Worm (Caenorhabditis elegans) whole organism, midembryonic: Measurements from ENCODE around the gene F17H10.4.

Experiments
- flt-1 ChIP-seq: fragments of 200-800 bp; sonication (Bioruptor generic); IDR thresholded peaks from 2 replicates; pipeline ENCODE4 v1.3.6; 2022; ENCODE audit warnings: missing genetic modification characterization, missing compliant biosample characterization
- med-1 ChIP-seq: sonication (generic microtip); optimal IDR thresholded peaks from 2 replicates; lab custom pipeline; 2017; ENCODE audit warnings: missing genetic modification characterization, mild to moderate bottlenecking, missing compliant biosample characterization, antibody characterized with exemption, missing genetic modification reagents; ENCODE audit not compliant: insufficient read depth
- ztf-23 ChIP-seq: fragments of 200-800 bp; sonication (Bioruptor generic); IDR thresholded peaks from 2 replicates; pipeline ENCODE4 v1.3.6; 2022; ENCODE audit warnings: missing genetic modification reagents, missing genetic modification characterization, missing compliant biosample characterization
- ztf-29 ChIP-seq: fragments of 200-800 bp; sonication (Bioruptor generic); IDR thresholded peaks from 2 replicates; pipeline ENCODE4 v1.3.6; 2022; ENCODE audit warnings: missing genetic modification reagents, missing genetic modification characterization, missing compliant biosample characterization

- TF ChIP-seq ztf-29 (GFP tag; lab: Robert Waterston, UW) (no peak), ztf-23 (no peak), med-1 (GFP tag; lab: Kevin White, UChicago) (no peak), flt-1 (no peak)
These were observed 16.9 kb upstream of the F17H10.4 start for ce11 chrX:13143236-13143635.
